Worm (Caenorhabditis elegans) whole organism, L1 larva: Measurements from ENCODE around the gene idpp-15.

Experiments used
- fkh-10 ChIP-seq: sonication (generic microtip); optimal IDR thresholded peaks from 2 replicates; lab custom pipeline; 2017; ENCODE audit warnings: missing biosample characterization, missing genetic modification reagents, missing genetic modification characterization
- fos-1 ChIP-seq: fragments of 150-350 bp; optimal IDR thresholded peaks from 2 replicates; lab custom pipeline; 2014; ENCODE audit warnings: missing biosample characterization, missing genetic modification characterization
- lin-39 ChIP-seq: fragments of 150-350 bp; optimal IDR thresholded peaks from 2 replicates; lab custom pipeline; 2014; ENCODE audit warnings: missing biosample characterization, missing genetic modification reagents, missing genetic modification characterization
- nhr-28 ChIP-seq: fragments of 150-350 bp; optimal IDR thresholded peaks from 2 replicates; lab custom pipeline; 2014; ENCODE audit warnings: missing biosample characterization, missing genetic modification characterization
- snpc-4 ChIP-seq: fragments of 150-350 bp; optimal IDR thresholded peaks from 2 replicates; lab custom pipeline; 2014; ENCODE audit warnings: missing biosample characterization, missing genetic modification characterization
- tbx-2 ChIP-seq: sonication (generic microtip); optimal IDR thresholded peaks from 2 replicates; lab custom pipeline; 2016; ENCODE audit warnings: missing genetic modification characterization, missing compliant biosample characterization

ce11 chrIII:8556836-8557385, 32.0 kb downstream of the idpp-15 start, which contains the start of gene C02D5.2:
- no peak for TF ChIP-seq fkh-10
- peak; percentile 22 for TF ChIP-seq tbx-2
- peak; percentile 5 for TF ChIP-seq fos-1 (tag; lab: Kevin White, UChicago)
- TF ChIP-seq snpc-4 (tag; lab: Kevin White, UChicago), result no peak
- TF ChIP-seq nhr-28, result no peak
- no peak for TF ChIP-seq lin-39 (tag; lab: Kevin White, UChicago)
